Worm (Caenorhabditis elegans): Measurements from ENCODE around the gene clec-231.

DNA sequence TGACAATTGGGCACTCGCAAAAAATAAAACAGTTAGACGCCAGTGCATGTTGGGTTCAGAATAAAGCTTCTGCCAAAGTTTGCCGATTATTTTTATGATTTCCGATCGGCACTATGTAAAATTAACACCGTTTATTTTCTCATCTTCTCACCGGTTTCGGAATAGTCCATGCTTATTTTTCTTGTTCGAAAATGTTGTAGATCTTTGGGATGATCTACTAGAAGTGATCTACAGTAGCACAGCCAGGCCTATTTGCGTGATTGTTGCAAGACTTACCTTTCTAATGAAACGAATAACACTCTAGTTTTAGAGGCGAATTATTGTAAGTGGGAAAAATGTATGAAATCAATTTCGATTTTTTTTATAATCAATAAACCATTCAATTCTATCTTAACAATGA is at the start of gene clec-231:
- TF ChIP-seq T22C8.4 (GFP tag; IDR thresholded peaks at IDR 0.05) (no peak), flt-1 (GFP tag; IDR thresholded peaks at IDR 0.05) (no peak), tab-1 (GFP tag; IDR thresholded peaks at IDR 0.05) (no peak), med-1 (GFP tag; optimal IDR thresholded peaks at IDR 0.05; ENCODE audit: insufficient read depth) (no peak), ztf-29 (GFP tag; IDR thresholded peaks at IDR 0.05) (no peak), ztf-23 (GFP tag; IDR thresholded peaks at IDR 0.05) (no peak)

Data from whole organism, midembryonic.